Fruit fly (Drosophila melanogaster): ENCODE results near the gene mei-41.
A peak's percentile ranks its signal among the peaks of the same experiment; 100 is the strongest.

mei-41 gene

dm6 chrX:16384843-16385726, 6.4 kb upstream of the mei-41 start, which contains the start of the genes CG9992 and CG4239 (continued):
- TF ChIP-seq Hr3 (GFP tag; optimal IDR thresholded peaks at IDR 0.05) (peak; percentile 43), CG3281 (GFP tag; optimal IDR thresholded peaks at IDR 0.05) (peak; percentile 44), CG4707 (GFP tag; optimal IDR thresholded peaks at IDR 0.05) (no peak), CG31365 (tag; optimal IDR thresholded peaks at IDR 0.05) (no peak), shn (GFP tag; optimal IDR thresholded peaks at IDR 0.05) (peak; percentile 50), CG1602 (GFP tag; optimal IDR thresholded peaks at IDR 0.05) (peak; percentile 62), CG18599 (GFP tag; optimal IDR thresholded peaks at IDR 0.05) (peak; percentile 8), CG12104 (GFP tag; optimal IDR thresholded peaks at IDR 0.05) (peak; percentile 36), Fer2 (tag; optimal IDR thresholded peaks at IDR 0.05) (peak; percentile 56), CG7963 (GFP tag; IDR thresholded peaks at IDR 0.05; ENCODE audit: partially characterized antibody) (peak; percentile 55; the same call in 1 of the 3 replicates), D (optimal IDR thresholded peaks at IDR 0.05) (no peak), D (GFP tag; optimal IDR thresholded peaks at IDR 0.05) (peak; percentile 52), amos (GFP tag; IDR thresholded peaks at IDR 0.05; ENCODE audit: partially characterized antibody) (peak; percentile 67; the same call in 1 of the 2 replicates), peb (GFP tag; IDR thresholded peaks at IDR 0.05) (no peak), pzg (GFP tag; optimal IDR thresholded peaks at IDR 0.05) (peak; percentile 60), kni (GFP tag; optimal IDR thresholded peaks at IDR 0.05) (no peak), CG18764 (GFP tag; optimal IDR thresholded peaks at IDR 0.05) (peak; percentile 13), CG12071 (GFP tag; optimal IDR thresholded peaks at IDR 0.05) (peak; percentile 34), Ada2b (GFP tag; IDR thresholded peaks at IDR 0.05) (0 out of 2 replicates have a peak, but pooled peaks have one; percentile 29), CG1647 (GFP tag; optimal IDR thresholded peaks at IDR 0.05) (no peak), CG11247 (GFP tag; IDR thresholded peaks at IDR 0.05) (peak; percentile 24; the same call in 1 of the 2 replicates), NK7.1 (GFP tag; optimal IDR thresholded peaks at IDR 0.05) (no peak), CG14710 (tag; optimal IDR thresholded peaks at IDR 0.05) (peak; percentile 81), CG15696 (tag; optimal IDR thresholded peaks at IDR 0.05) (peak; percentile 50), crol (GFP tag; IDR thresholded peaks at IDR 0.05) (no peak), vvl (GFP tag; IDR thresholded peaks at IDR 0.05) (peak; percentile 39; the same call in 1 of the 2 replicates), CG15479 (GFP tag; optimal IDR thresholded peaks at IDR 0.05) (no peak), sug (tag; optimal IDR thresholded peaks at IDR 0.05) (peak; percentile 71), lola (GFP tag; optimal IDR thresholded peaks at IDR 0.05) (peak in 2 of 3 experiments; percentile 59 to 97), dpn (GFP tag; optimal IDR thresholded peaks at IDR 0.05) (peak; percentile 31 to 67), onecut (GFP tag; IDR thresholded peaks at IDR 0.05) (no peak), C15 (GFP tag; IDR thresholded peaks at IDR 0.05) (no peak), CG12659 (GFP tag; optimal IDR thresholded peaks at IDR 0.05) (peak; percentile 80), Hand (GFP tag; optimal IDR thresholded peaks at IDR 0.05) (no peak), CG9215 (GFP tag; IDR thresholded peaks at IDR 0.05) (peak; percentile 76), Aef1 (GFP tag; IDR thresholded peaks at IDR 0.05) (peak; percentile 40; the same call in 1 of the 3 replicates), E2f1 (GFP tag; IDR thresholded peaks at IDR 0.05) (peak; percentile 46; the same call in 1 of the 2 replicates), Sin3A (optimal IDR thresholded peaks at IDR 0.05) (peak; percentile 81)

- TF ChIP-seq CG9609 (GFP tag; optimal IDR thresholded peaks at IDR 0.05) (no peak), sens-2 (GFP tag; IDR thresholded peaks at IDR 0.05) (no peak), grn (GFP tag; optimal IDR thresholded peaks at IDR 0.05) (no peak), pnt (GFP tag; optimal IDR thresholded peaks at IDR 0.05) (no peak), CG14014 (GFP tag; IDR thresholded peaks at IDR 0.05) (no peak), CG1233 (GFP tag; optimal IDR thresholded peaks at IDR 0.05) (peak; percentile 25), psq (GFP tag; optimal IDR thresholded peaks at IDR 0.05) (no peak), mld (GFP tag; IDR thresholded peaks at IDR 0.05; ENCODE audit: partially characterized antibody) (no peak), mam (GFP tag; optimal IDR thresholded peaks at IDR 0.05) (no peak), hbn (GFP tag; IDR thresholded peaks at IDR 0.05; ENCODE audit: partially characterized antibody) (no peak), CG31365 (tag; optimal IDR thresholded peaks at IDR 0.05) (peak; percentile 3), CG12219 (GFP tag; optimal IDR thresholded peaks at IDR 0.05) (peak; percentile 20), CG10543 (GFP tag; optimal IDR thresholded peaks at IDR 0.05) (peak; percentile 22)
Measured at dm6 chrX:16385942-16386392, 5.5 kb upstream of the mei-41 start.

All from whole organism, embryonic.